Worm (Caenorhabditis elegans) whole organism, mixed stage, embryonic: Measurements from ENCODE around the gene cisd-3.2.

ENCODE experiments used
- M03D4.4 ChIP-seq: sonication (generic microtip); optimal IDR thresholded peaks from 2 replicates; lab custom pipeline; 2017; ENCODE audit warnings: mild to moderate bottlenecking, missing genetic modification characterization, missing compliant biosample characterization
- bed-3 ChIP-seq: fragments of 200-800 bp; sonication (Bioruptor generic); optimal IDR thresholded peaks from 3 replicates; lab custom pipeline; 2018; ENCODE audit warnings: mild to moderate bottlenecking, missing genetic modification characterization, moderate library complexity, missing compliant biosample characterization
- blmp-1 ChIP-seq: fragments of 150-350 bp; optimal IDR thresholded peaks from 2 replicates; lab custom pipeline; 2014; ENCODE audit warnings: missing biosample characterization, missing genetic modification characterization
- ceh-39 ChIP-seq: fragments of 150-350 bp; optimal IDR thresholded peaks from 2 replicates; lab custom pipeline; 2014; ENCODE audit warnings: missing biosample characterization, missing genetic modification characterization
- ceh-83 ChIP-seq: fragments of 200-800 bp; sonication (Bioruptor generic); optimal IDR thresholded peaks from 2 replicates; lab custom pipeline; 2018; ENCODE audit warnings: mild to moderate bottlenecking, missing genetic modification characterization, missing compliant biosample characterization
- ces-1 ChIP-seq: fragments of 150-350 bp; optimal IDR thresholded peaks from 2 replicates; lab custom pipeline; 2014; ENCODE audit warnings: missing biosample characterization, missing genetic modification reagents, missing genetic modification characterization
- drap-1 ChIP-seq: fragments of 200-800 bp; sonication (Bioruptor generic); optimal IDR thresholded peaks from 3 replicates; lab custom pipeline; 2018; ENCODE audit warnings: mild to moderate bottlenecking, missing genetic modification characterization, missing compliant biosample characterization
- elt-1 ChIP-seq: sonication (generic microtip); optimal IDR thresholded peaks from 2 replicates; lab custom pipeline; 2017; ENCODE audit warnings: missing genetic modification characterization, mild to moderate bottlenecking, missing compliant biosample characterization, antibody characterized with exemption, moderate library complexity, borderline replicate concordance; ENCODE audit not compliant: insufficient read depth
- elt-3 ChIP-seq: fragments of 150-350 bp; optimal IDR thresholded peaks from 2 replicates; lab custom pipeline; 2014; ENCODE audit warnings: missing biosample characterization, missing genetic modification characterization
- flh-1 ChIP-seq: fragments of 200-800 bp; sonication (Bioruptor generic); optimal IDR thresholded peaks from 2 replicates; lab custom pipeline; 2018; ENCODE audit warnings: mild to moderate bottlenecking, missing genetic modification characterization, moderate library complexity, missing compliant biosample characterization
- ham-2 ChIP-seq: fragments of 200-800 bp; sonication (Bioruptor generic); optimal IDR thresholded peaks from 2 replicates; lab custom pipeline; 2018; ENCODE audit warnings: mild to moderate bottlenecking, missing genetic modification characterization, missing compliant biosample characterization
- lin-13 ChIP-seq: fragments of 150-350 bp; optimal IDR thresholded peaks from 2 replicates; lab custom pipeline; 2014; ENCODE audit warnings: missing biosample characterization, missing genetic modification characterization
- lin-32 ChIP-seq: fragments of 200-800 bp; sonication (Bioruptor generic); optimal IDR thresholded peaks from 2 replicates; lab custom pipeline; 2018; ENCODE audit warnings: mild to moderate bottlenecking, missing genetic modification characterization, missing compliant biosample characterization
- lsy-2 ChIP-seq: fragments of 150-350 bp; optimal IDR thresholded peaks from 2 replicates; lab custom pipeline; 2014; ENCODE audit warnings: missing biosample characterization, missing genetic modification characterization
- mab-5 ChIP-seq: fragments of 150-350 bp; optimal IDR thresholded peaks from 2 replicates; lab custom pipeline; 2014; ENCODE audit warnings: missing biosample characterization, missing genetic modification characterization
- mep-1 ChIP-seq: fragments of 150-350 bp; optimal IDR thresholded peaks from 2 replicates; lab custom pipeline; 2017; ENCODE audit warnings: missing biosample characterization, missing genetic modification reagents, missing genetic modification characterization, inconsistent platforms
- mls-2 ChIP-seq: sonication (generic microtip); optimal IDR thresholded peaks from 2 replicates; lab custom pipeline; 2016; ENCODE audit warnings: mild to moderate bottlenecking, missing genetic modification characterization, moderate library complexity, missing compliant biosample characterization
- nhr-2 ChIP-seq: fragments of 150-350 bp; optimal IDR thresholded peaks from 2 replicates; lab custom pipeline; 2014; ENCODE audit warnings: missing biosample characterization, missing genetic modification characterization
- nhr-237 ChIP-seq: fragments of 150-350 bp; optimal IDR thresholded peaks from 2 replicates; lab custom pipeline; 2014; ENCODE audit warnings: missing biosample characterization, missing genetic modification characterization
- nhr-28 ChIP-seq: fragments of 150-350 bp; optimal IDR thresholded peaks from 2 replicates; lab custom pipeline; 2014; ENCODE audit warnings: missing biosample characterization, missing genetic modification characterization
- nhr-76 ChIP-seq: sonication (generic microtip); optimal IDR thresholded peaks from 2 replicates; lab custom pipeline; 2017; ENCODE audit warnings: missing biosample characterization, missing genetic modification characterization
- pha-4 ChIP-seq: fragments of 150-350 bp; optimal IDR thresholded peaks from 2 replicates; lab custom pipeline; 2018; ENCODE audit warnings: missing biosample characterization, missing genetic modification reagents, missing genetic modification characterization
- sem-2 ChIP-seq: fragments of 200-800 bp; sonication (Bioruptor generic); optimal IDR thresholded peaks from 2 replicates; lab custom pipeline; 2018; ENCODE audit warnings: mild to moderate bottlenecking, missing genetic modification characterization, missing compliant biosample characterization
- snpc-4 ChIP-seq: fragments of 150-350 bp; optimal IDR thresholded peaks from 2 replicates; lab custom pipeline; 2014; ENCODE audit warnings: missing biosample characterization, missing genetic modification characterization
- tbx-8 ChIP-seq: fragments of 200-800 bp; sonication (Bioruptor generic); optimal IDR thresholded peaks from 2 replicates; lab custom pipeline; 2018; ENCODE audit warnings: mild to moderate bottlenecking, missing genetic modification characterization, moderate library complexity, missing compliant biosample characterization
- unc-120 ChIP-seq: sonication (generic microtip); optimal IDR thresholded peaks from 2 replicates; lab custom pipeline; 2017; ENCODE audit warnings: missing genetic modification characterization, missing compliant biosample characterization; ENCODE audit not compliant: poor library complexity, severe bottlenecking
- unc-39 ChIP-seq: fragments of 150-350 bp; optimal IDR thresholded peaks from 2 replicates; lab custom pipeline; 2014; ENCODE audit warnings: missing biosample characterization, missing genetic modification characterization
- unc-62 ChIP-seq: fragments of 150-350 bp; optimal IDR thresholded peaks from 2 replicates; lab custom pipeline; 2014; ENCODE audit warnings: missing biosample characterization, missing genetic modification reagents, missing genetic modification characterization
- zip-8 ChIP-seq: fragments of 150-350 bp; optimal IDR thresholded peaks from 2 replicates; lab custom pipeline; 2014; ENCODE audit warnings: missing biosample characterization, missing genetic modification characterization
- ztf-11 ChIP-seq: fragments of 150-350 bp; optimal IDR thresholded peaks from 2 replicates; lab custom pipeline; 2014; ENCODE audit warnings: missing biosample characterization, missing genetic modification characterization

The cisd-3.2 gene

DNA sequence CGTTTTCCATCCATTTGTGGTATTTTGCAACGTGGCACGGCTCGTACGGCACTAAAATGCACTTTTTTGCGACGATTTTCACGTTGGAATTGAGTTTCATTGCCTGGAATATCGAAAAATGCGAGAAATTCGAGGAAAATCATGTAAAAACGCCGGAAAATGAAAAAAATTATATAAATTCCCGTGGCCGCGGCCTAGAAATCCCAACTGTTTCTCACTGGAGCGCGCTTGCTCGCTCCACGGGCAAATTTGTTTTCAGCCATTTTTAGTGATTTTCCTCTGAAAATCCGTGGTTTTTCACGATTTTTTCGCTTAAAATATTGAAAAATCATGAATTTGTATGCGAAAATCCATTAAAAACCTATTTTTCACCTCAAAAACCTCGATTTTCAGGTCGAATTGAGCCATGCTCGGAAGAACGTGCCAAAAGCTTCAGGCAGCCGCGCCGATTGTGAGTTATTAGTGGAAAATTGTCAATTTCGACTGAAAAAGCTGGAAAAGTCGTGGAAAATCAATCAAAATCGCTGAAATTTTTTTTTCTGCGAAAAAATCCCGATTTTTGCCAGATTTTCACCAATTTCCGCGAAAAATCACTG, at the start of gene cisd-3.2, which contains the start of gene Y67D2.5:
Gene cisd-3.2 (plus strand): TSS at position 394 of the 596 bp plus-strand sequence.
Gene Y67D2.5 (minus strand): TSS at position 145 of the 596 bp plus-strand sequence.
- TF ChIP-seq nhr-237 (tag; lab: Kevin White, UChicago) (peak; percentile 16), lin-32 (no peak), ces-1 (GFP tag; lab: Kevin White, UChicago) (peak; percentile 3)

DNA sequence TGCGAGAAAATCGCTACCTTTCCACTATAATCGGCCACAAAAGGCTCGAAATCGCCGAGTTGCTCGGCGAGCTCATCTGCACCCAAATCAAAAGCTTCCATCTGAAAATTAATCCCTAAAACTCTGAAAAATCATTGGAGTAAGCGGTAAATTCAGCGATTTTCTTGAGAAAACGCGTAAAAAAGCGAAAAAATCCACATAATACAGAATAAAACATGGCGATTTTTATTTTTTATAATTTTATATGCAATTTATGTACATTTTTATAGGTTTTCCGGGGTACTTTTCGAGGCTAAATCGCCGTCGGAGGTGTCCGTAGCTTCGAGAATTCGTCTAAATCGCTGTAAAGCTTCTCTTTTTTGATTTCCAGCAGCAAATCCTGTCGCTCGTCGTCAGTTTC, 45.1 kb upstream of the cisd-3.2 start, which contains the start of gene Y82E9BR.19:
Gene Y82E9BR.19 (minus strand): TSS at position 101 of the 400 bp plus-strand sequence.
- no peak for TF ChIP-seq snpc-4
- TF ChIP-seq nhr-2, result no peak
- TF ChIP-seq unc-120, result no peak
- no peak for TF ChIP-seq ztf-11 (tag; lab: Kevin White, UChicago)
- no peak for TF ChIP-seq mep-1 (tag; lab: Kevin White, UChicago)
- TF ChIP-seq nhr-28, result no peak
- TF ChIP-seq tbx-8 (GFP tag; lab: Kevin White, UChicago), result no peak
- no peak for TF ChIP-seq unc-62
- TF ChIP-seq mls-2, result no peak
- no peak for TF ChIP-seq ceh-39 (tag; lab: Kevin White, UChicago)
- no peak for TF ChIP-seq lin-32
- no peak for TF ChIP-seq nhr-76
- TF ChIP-seq, all 35 proteins: peak for 0

DNA sequence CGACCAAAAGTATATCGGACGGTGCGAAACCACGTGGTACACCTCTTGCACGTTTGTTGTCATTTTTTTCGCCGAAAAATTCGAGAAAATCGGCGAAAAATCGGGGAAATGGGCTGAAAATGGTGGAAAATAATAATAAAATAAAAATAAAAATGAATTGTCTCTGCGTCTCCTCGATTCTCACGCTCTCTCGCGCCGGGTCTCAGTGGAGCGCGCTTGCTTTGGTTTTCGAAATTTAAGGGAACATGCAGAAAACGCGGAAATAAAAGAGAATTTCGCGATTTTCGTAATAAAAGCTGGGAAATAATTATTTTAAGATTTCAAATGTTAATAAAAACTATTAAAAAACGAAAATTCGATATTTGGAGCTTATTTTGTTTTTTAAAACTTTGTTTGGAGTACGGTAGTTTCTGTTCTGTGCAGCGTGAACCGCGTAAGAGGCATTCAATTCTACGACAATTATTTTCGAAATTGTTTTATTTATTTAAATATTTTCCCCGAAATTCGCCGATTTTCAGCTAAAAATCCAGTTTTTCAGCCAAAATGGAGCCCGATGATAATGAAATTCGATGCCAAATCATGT, 44.3 kb upstream of the cisd-3.2 start, which contains the start of the genes ave-1 and M01G5.1:
Gene ave-1 (minus strand): TSS at position 113 of the 583 bp plus-strand sequence.
Gene M01G5.1 (plus strand): TSS at position 539 of the 583 bp plus-strand sequence.
- TF ChIP-seq lsy-2 (tag; lab: Kevin White, UChicago) (peak; percentile 49), snpc-4 (no peak), ces-1 (GFP tag; lab: Kevin White, UChicago) (peak; percentile 87), tbx-8 (GFP tag; lab: Kevin White, UChicago) (no peak), lin-32 (no peak), M03D4.4 (no peak), mab-5 (tag; lab: Kevin White, UChicago) (no peak)

DNA sequence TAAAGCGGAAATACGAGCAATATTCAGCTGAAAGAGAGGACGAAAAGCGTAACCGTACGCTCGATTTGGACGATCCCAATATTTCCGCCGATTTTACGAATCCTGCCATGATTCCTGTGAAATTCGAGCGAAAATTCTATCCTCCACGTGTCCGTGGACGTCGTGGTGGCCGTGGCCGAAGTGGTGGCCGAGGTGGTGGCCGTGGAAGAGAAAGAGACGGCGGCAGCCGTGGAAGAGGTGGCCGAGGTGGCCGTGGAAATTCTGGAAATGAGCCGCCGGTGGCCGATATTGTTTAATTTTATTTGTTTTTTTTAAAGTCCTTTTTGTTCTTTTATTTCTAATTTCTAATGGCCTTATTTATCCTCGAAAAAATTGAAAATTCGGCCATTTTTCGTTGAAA, 32.0 kb upstream of the cisd-3.2 start:
- no peak for TF ChIP-seq mep-1 (tag; lab: Kevin White, UChicago)
- no peak for TF ChIP-seq M03D4.4
- no peak for TF ChIP-seq mls-2
- TF ChIP-seq nhr-28, result no peak
- TF ChIP-seq drap-1 (GFP tag; lab: Kevin White, UChicago), result no peak
- no peak for TF ChIP-seq unc-120
- no peak for TF ChIP-seq blmp-1 (tag; lab: Kevin White, UChicago)
- TF ChIP-seq mab-5 (tag; lab: Kevin White, UChicago), result no peak
- no peak for TF ChIP-seq unc-39 (tag; lab: Kevin White, UChicago)
- no peak for TF ChIP-seq tbx-8 (GFP tag; lab: Kevin White, UChicago)
- TF ChIP-seq pha-4, result no peak
- no peak for TF ChIP-seq lin-32
- TF ChIP-seq ztf-11 (tag; lab: Kevin White, UChicago), result no peak
- no peak for TF ChIP-seq unc-62
- TF ChIP-seq zip-8 (tag; lab: Kevin White, UChicago), result no peak
- no peak for TF ChIP-seq ces-1 (GFP tag; lab: Kevin White, UChicago)
- TF ChIP-seq ceh-39 (tag; lab: Kevin White, UChicago), result no peak
- TF ChIP-seq sem-2 (GFP tag; lab: Kevin White, UChicago), result no peak

DNA sequence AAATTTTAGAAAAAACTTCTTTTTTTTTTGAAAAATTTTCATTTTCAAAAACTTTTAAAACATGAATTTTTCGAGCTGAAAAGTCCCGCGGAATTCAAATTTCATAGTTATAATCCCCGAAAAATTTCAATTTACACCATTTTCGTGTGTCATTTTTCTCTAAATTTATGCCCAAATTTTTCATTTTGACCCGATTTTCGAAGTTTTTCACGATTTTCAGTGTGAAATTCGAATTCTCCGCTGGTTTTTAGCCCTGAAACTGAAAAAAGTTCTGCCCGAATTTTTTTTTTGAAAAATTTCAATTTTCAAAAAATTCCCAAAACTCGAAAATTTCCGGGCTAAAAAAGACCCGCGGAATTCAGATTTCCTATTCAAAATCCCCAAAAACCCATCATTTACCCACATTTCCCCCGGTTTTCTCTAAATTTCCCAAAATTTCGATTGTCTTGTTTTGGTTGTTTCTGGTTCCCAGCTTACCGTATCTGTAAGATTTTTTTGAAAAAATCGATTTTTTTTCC, 31.5 kb upstream of the cisd-3.2 start:
- TF ChIP-seq flh-1 (GFP tag; lab: Kevin White, UChicago) (no peak), elt-3 (tag; lab: Kevin White, UChicago) (no peak), ceh-39 (tag; lab: Kevin White, UChicago) (no peak), ces-1 (GFP tag; lab: Kevin White, UChicago) (no peak), zip-8 (tag; lab: Kevin White, UChicago) (no peak), pha-4 (no peak), bed-3 (GFP tag; lab: Kevin White, UChicago) (no peak), mab-5 (tag; lab: Kevin White, UChicago) (no peak), elt-1 (tag; lab: Kevin White, UChicago) (no peak), unc-120 (no peak), lin-13 (tag; lab: Kevin White, UChicago) (no peak), ham-2 (GFP tag; lab: Kevin White, UChicago) (no peak), tbx-8 (GFP tag; lab: Kevin White, UChicago) (no peak), ceh-83 (GFP tag; lab: Kevin White, UChicago) (no peak), lsy-2 (tag; lab: Kevin White, UChicago) (no peak), mep-1 (tag; lab: Kevin White, UChicago) (no peak), unc-62 (no peak), sem-2 (GFP tag; lab: Kevin White, UChicago) (no peak)
- TF ChIP-seq, all 35 proteins: peak for 0
